Worm (Caenorhabditis elegans): ENCODE measurements around the gene C56E10.3.

DNA sequence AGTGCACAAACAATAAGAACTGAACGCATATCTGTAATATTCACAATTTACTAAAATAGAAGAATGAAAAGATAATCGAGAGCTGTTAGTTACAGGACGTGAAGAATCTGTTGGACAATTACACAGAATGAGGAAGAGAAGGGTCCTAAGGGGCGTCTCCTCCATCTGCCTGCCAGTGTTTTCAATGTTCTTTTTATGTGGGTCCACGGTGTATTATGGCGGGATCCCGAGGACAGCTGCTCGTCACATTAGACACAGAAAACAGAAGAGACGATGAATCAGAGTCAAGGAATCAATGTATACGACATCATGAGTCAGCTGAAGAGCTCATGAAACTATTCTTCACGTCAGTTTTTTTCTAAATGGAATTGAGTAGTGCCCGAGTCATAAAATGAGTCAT, 48.4 kb upstream of the C56E10.3 start, which contains the start of gene ttr-6:
- TF ChIP-seq hmg-4 (GFP tag; optimal IDR thresholded peaks at IDR 0.05) (no peak), ceh-13 (GFP tag; optimal IDR thresholded peaks at IDR 0.05) (no peak), F13C5.2 (tag; optimal IDR thresholded peaks at IDR 0.05) (no peak)
